Fruit fly (Drosophila melanogaster) whole organism, adult: ENCODE results near the gene Cul2.

Experiments used
- CG11617 ChIP-seq: fragments of 200-800 bp; sonication (Bioruptor generic); optimal IDR thresholded peaks from 2 replicates; lab custom pipeline; 2017; ENCODE audit warnings: mild to moderate bottlenecking, missing biosample characterization, missing genetic modification reagents, missing genetic modification characterization
- CG12768 ChIP-seq: fragments of 200-800 bp; sonication (Bioruptor generic); optimal IDR thresholded peaks from 2 replicates; lab custom pipeline; 2017; ENCODE audit warnings: missing biosample characterization, missing genetic modification characterization, mild to moderate bottlenecking, moderate library complexity, missing genetic modification reagents
- CG14711 ChIP-seq: fragments of 200-800 bp; sonication (Bioruptor generic); optimal IDR thresholded peaks from 2 replicates; lab custom pipeline; 2018; ENCODE audit warnings: missing biosample characterization, mild to moderate bottlenecking, missing genetic modification characterization, moderate library complexity
- CG1620 ChIP-seq: fragments of 200-800 bp; sonication (Bioruptor generic); optimal IDR thresholded peaks from 2 replicates; lab custom pipeline; 2016; ENCODE audit warnings: missing biosample characterization, missing genetic modification characterization
- CG33017 ChIP-seq: fragments of 200-800 bp; sonication (Bioruptor generic); optimal IDR thresholded peaks from 2 replicates; lab custom pipeline; 2018; ENCODE audit warnings: missing biosample characterization, mild to moderate bottlenecking, missing genetic modification characterization, moderate library complexity
- CG5204 ChIP-seq: fragments of 200-800 bp; sonication (Bioruptor generic); optimal IDR thresholded peaks from 2 replicates; lab custom pipeline; 2016; ENCODE audit warnings: missing biosample characterization, missing genetic modification characterization
- CG7045 ChIP-seq: fragments of 200-800 bp; sonication (Bioruptor generic); optimal IDR thresholded peaks from 2 replicates; lab custom pipeline; 2017; ENCODE audit warnings: missing biosample characterization, mild to moderate bottlenecking, missing genetic modification characterization
- CG7101 ChIP-seq: fragments of 200-800 bp; sonication (Bioruptor generic); optimal IDR thresholded peaks from 2 replicates; lab custom pipeline; 2018; ENCODE audit warnings: missing biosample characterization, mild to moderate bottlenecking, missing genetic modification characterization, moderate library complexity
- Clk ChIP-seq: fragments of 200-800 bp; sonication (Bioruptor generic); optimal IDR thresholded peaks from 2 replicates; lab custom pipeline; 2017; ENCODE audit warnings: missing biosample characterization, missing genetic modification characterization
- Crg-1 ChIP-seq: fragments of 200-800 bp; sonication (Bioruptor generic); optimal IDR thresholded peaks from 2 replicates; lab custom pipeline; 2016; ENCODE audit warnings: missing biosample characterization, missing genetic modification characterization
- Hr96 ChIP-seq: fragments of 200-800 bp; sonication (Bioruptor generic); optimal IDR thresholded peaks from 2 replicates; lab custom pipeline; 2016; ENCODE audit warnings: missing biosample characterization, missing genetic modification characterization
- Mnt ChIP-seq: fragments of 200-800 bp; sonication (Bioruptor generic); optimal IDR thresholded peaks from 2 replicates; lab custom pipeline; 2016; ENCODE audit warnings: missing biosample characterization, mild to moderate bottlenecking, missing genetic modification characterization
- bab1 ChIP-seq: fragments of 200-800 bp; sonication (Bioruptor generic); optimal IDR thresholded peaks from 3 replicates; lab custom pipeline; 2019; ENCODE audit warnings: missing biosample characterization, mild to moderate bottlenecking, missing genetic modification characterization, moderate library complexity
- cic ChIP-seq: fragments of 200-800 bp; sonication (Bioruptor generic); optimal IDR thresholded peaks from 2 replicates; lab custom pipeline; 2017; ENCODE audit warnings: missing biosample characterization, mild to moderate bottlenecking, missing genetic modification characterization, moderate library complexity
- cnc ChIP-seq, 2 experiments: fragments of >200 bp; optimal IDR thresholded peaks; 2 replicates each; lab custom pipeline; 2017
- kay ChIP-seq: fragments of 200-800 bp; sonication (Bioruptor generic); peaks from one replicate; lab custom pipeline; 2016; ENCODE audit warnings: missing biosample characterization, missing genetic modification characterization, borderline replicate concordance
- ovo ChIP-seq: fragments of 200-800 bp; sonication (Bioruptor generic); optimal IDR thresholded peaks from 2 replicates; lab custom pipeline; 2016; ENCODE audit warnings: missing biosample characterization, missing genetic modification characterization
- pad ChIP-seq: fragments of 200-800 bp; sonication (Bioruptor generic); optimal IDR thresholded peaks from 3 replicates; lab custom pipeline; 2017; ENCODE audit warnings: missing biosample characterization, missing genetic modification characterization, mild to moderate bottlenecking, moderate library complexity, missing genetic modification reagents
- tj ChIP-seq: fragments of 200-800 bp; sonication (Bioruptor generic); optimal IDR thresholded peaks from 3 replicates; lab custom pipeline; 2017; ENCODE audit warnings: missing biosample characterization, mild to moderate bottlenecking, missing genetic modification characterization, moderate library complexity
- toe ChIP-seq: fragments of 200-800 bp; sonication (Bioruptor generic); optimal IDR thresholded peaks from 2 replicates; lab custom pipeline; 2016; ENCODE audit warnings: missing biosample characterization, missing genetic modification characterization

Gene Cul2

dm6 chr2L:21658529-21659009 is at the start of gene Cul2:
Gene Cul2 (plus strand): TSS chr2L:21658735.
- peak; percentile 29 for TF ChIP-seq bab1 (GFP tag; lab: Kevin White, UChicago)
- no peak for TF ChIP-seq CG12768
- TF ChIP-seq CG7101 (tag; lab: Kevin White, UChicago), result peak; percentile 13
- TF ChIP-seq CG1620 (GFP tag; lab: Kevin White, UChicago), result peak; percentile 10
- TF ChIP-seq CG5204 (GFP tag; lab: Kevin White, UChicago), result peak; percentile 22
- TF ChIP-seq CG33017 (tag; lab: Kevin White, UChicago), result no peak
- peak; percentile 23 for TF ChIP-seq toe (GFP tag; lab: Kevin White, UChicago)
- no peak for TF ChIP-seq cnc (optimal IDR thresholded peaks at IDR 0.05; lab: Kevin White, UChicago)

dm6 chr2L:21617949-21618348 is 40.6 kb upstream of the Cul2 start:
- TF ChIP-seq bab1 (GFP tag; lab: Kevin White, UChicago) (no peak), CG7045 (GFP tag; lab: Kevin White, UChicago) (no peak), toe (GFP tag; lab: Kevin White, UChicago) (no peak), CG11617 (GFP tag; lab: Kevin White, UChicago) (no peak), CG5204 (GFP tag; lab: Kevin White, UChicago) (no peak), CG14711 (tag; lab: Kevin White, UChicago) (no peak), kay (GFP tag; lab: Kevin White, UChicago) (no peak), pad (GFP tag; lab: Kevin White, UChicago) (no peak), cnc (optimal IDR thresholded peaks at IDR 0.05; lab: Kevin White, UChicago) (no peak), ovo (GFP tag; lab: Kevin White, UChicago) (no peak), CG33017 (tag; lab: Kevin White, UChicago) (no peak), Clk (GFP tag; lab: Kevin White, UChicago) (no peak), CG7101 (tag; lab: Kevin White, UChicago) (no peak), cic (GFP tag; lab: Kevin White, UChicago) (no peak), Mnt (no peak), Crg-1 (GFP tag; lab: Kevin White, UChicago) (no peak)

dm6 chr2L:21618738-21619431 is 39.6 kb upstream of the Cul2 start:
- TF ChIP-seq CG7045 (GFP tag; lab: Kevin White, UChicago) (no peak), pad (GFP tag; lab: Kevin White, UChicago) (no peak), cnc (optimal IDR thresholded peaks at IDR 0.05; lab: Kevin White, UChicago) (peak; percentile 20 to 24), CG1620 (GFP tag; lab: Kevin White, UChicago) (no peak), ovo (GFP tag; lab: Kevin White, UChicago) (peak; percentile 14), kay (GFP tag; lab: Kevin White, UChicago) (peak; percentile 87), bab1 (GFP tag; lab: Kevin White, UChicago) (no peak), CG5204 (GFP tag; lab: Kevin White, UChicago) (peak; percentile 4), CG14711 (tag; lab: Kevin White, UChicago) (no peak), CG12768 (no peak), tj (GFP tag; lab: Kevin White, UChicago) (no peak)

dm6 chr2L:21620527-21620926 is 38.0 kb upstream of the Cul2 start:
- no peak for TF ChIP-seq Crg-1 (GFP tag; lab: Kevin White, UChicago)
- no peak for TF ChIP-seq cnc (optimal IDR thresholded peaks at IDR 0.05; lab: Kevin White, UChicago)
- TF ChIP-seq CG7101 (tag; lab: Kevin White, UChicago), result no peak
- no peak for TF ChIP-seq kay (GFP tag; lab: Kevin White, UChicago)
- TF ChIP-seq Hr96 (GFP tag; lab: Kevin White, UChicago), result no peak
- no peak for TF ChIP-seq pad (GFP tag; lab: Kevin White, UChicago)
- TF ChIP-seq toe (GFP tag; lab: Kevin White, UChicago), result no peak
- TF ChIP-seq tj (GFP tag; lab: Kevin White, UChicago), result no peak
- TF ChIP-seq CG12768, result no peak
- TF ChIP-seq CG1620 (GFP tag; lab: Kevin White, UChicago), result no peak
- TF ChIP-seq Clk (GFP tag; lab: Kevin White, UChicago), result no peak
- TF ChIP-seq cic (GFP tag; lab: Kevin White, UChicago), result no peak
- TF ChIP-seq bab1 (GFP tag; lab: Kevin White, UChicago), result no peak
- no peak for TF ChIP-seq CG5204 (GFP tag; lab: Kevin White, UChicago)
- no peak for TF ChIP-seq CG33017 (tag; lab: Kevin White, UChicago)
- no peak for TF ChIP-seq CG11617 (GFP tag; lab: Kevin White, UChicago)
- no peak for TF ChIP-seq CG7045 (GFP tag; lab: Kevin White, UChicago)
- TF ChIP-seq Mnt, result no peak

- no peak for TF ChIP-seq CG5204 (GFP tag; lab: Kevin White, UChicago)
These were observed 36.4 kb upstream of the Cul2 start for dm6 chr2L:21622062-21622589.
